Fruit fly (Drosophila melanogaster): Measurements from ENCODE around the gene ko.

DNA sequence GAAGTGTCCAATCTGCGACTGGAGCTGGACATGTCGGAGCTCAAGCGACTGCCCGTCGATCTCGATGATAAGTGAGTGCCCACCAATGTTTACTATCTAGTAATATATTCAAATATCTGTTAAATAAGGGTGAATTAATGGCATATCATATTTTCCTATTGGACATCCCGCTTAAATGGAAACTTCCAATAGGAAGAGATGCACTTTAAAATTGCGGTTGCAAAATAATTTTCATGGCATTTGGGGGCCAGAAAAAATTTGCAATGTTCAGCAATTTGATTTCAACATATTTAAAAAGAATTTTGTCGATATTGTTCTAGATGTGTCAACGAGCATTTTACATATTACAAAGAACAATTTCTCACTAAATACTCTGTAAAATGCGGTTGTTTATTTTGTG is 95.7 kb downstream of the ko start:
- TF ChIP-seq CrebA (GFP tag; optimal IDR thresholded peaks at IDR 0.05; ENCODE audit: borderline replicate concordance): no peak
- TF ChIP-seq fru (GFP tag; optimal IDR thresholded peaks at IDR 0.05): no peak
- no peak for TF ChIP-seq tai (GFP tag; optimal IDR thresholded peaks at IDR 0.05)
- no peak for TF ChIP-seq OdsH (GFP tag; optimal IDR thresholded peaks at IDR 0.05)
- no peak for TF ChIP-seq rgr (GFP tag; optimal IDR thresholded peaks at IDR 0.05)
- TF ChIP-seq CG32264 (GFP tag; optimal IDR thresholded peaks at IDR 0.05): no peak
- TF ChIP-seq Abd-B (GFP tag; optimal IDR thresholded peaks at IDR 0.05): no peak
- TF ChIP-seq Dfd (GFP tag; optimal IDR thresholded peaks at IDR 0.05): no peak
